Fruit fly (Drosophila melanogaster): Measurements from ENCODE around the gene Coq7.

The Coq7 gene

dm6 chrX:6805404-6805803, 34.4 kb downstream of the Coq7 start:
- TF ChIP-seq GATAd (GFP tag; optimal IDR thresholded peaks at IDR 0.05) (no peak), sv (GFP tag; optimal IDR thresholded peaks at IDR 0.05) (no peak), Sp1 (GFP tag; optimal IDR thresholded peaks at IDR 0.05) (no peak), Hr78 (GFP tag; optimal IDR thresholded peaks at IDR 0.05) (no peak), Abd-B (GFP tag; optimal IDR thresholded peaks at IDR 0.05) (no peak), dsf (GFP tag; optimal IDR thresholded peaks at IDR 0.05; ENCODE audit: borderline replicate concordance) (no peak), dmrt93B (GFP tag; optimal IDR thresholded peaks at IDR 0.05) (no peak), Rel (GFP tag; optimal IDR thresholded peaks at IDR 0.05) (no peak), Rel (tag; optimal IDR thresholded peaks at IDR 0.05) (peak; percentile 27), Hr83 (GFP tag; optimal IDR thresholded peaks at IDR 0.05; ENCODE audit: poor library complexity, severe bottlenecking) (no peak), OdsH (GFP tag; optimal IDR thresholded peaks at IDR 0.05) (no peak), woc (GFP tag; optimal IDR thresholded peaks at IDR 0.05) (no peak), rgr (GFP tag; optimal IDR thresholded peaks at IDR 0.05) (no peak), br (GFP tag; optimal IDR thresholded peaks at IDR 0.05) (no peak), brk (GFP tag; optimal IDR thresholded peaks at IDR 0.05) (no peak), CG9705 (GFP tag; optimal IDR thresholded peaks at IDR 0.05) (no peak), Dfd (GFP tag; optimal IDR thresholded peaks at IDR 0.05) (no peak), Mio (GFP tag; optimal IDR thresholded peaks at IDR 0.05) (no peak), Hnf4 (GFP tag; optimal IDR thresholded peaks at IDR 0.05) (no peak), ey (GFP tag; optimal IDR thresholded peaks at IDR 0.05) (no peak), dl (GFP tag; optimal IDR thresholded peaks at IDR 0.05; ENCODE audit: insufficient read depth in 1 of 2, partially characterized antibody in 2 of 2) (peak in 1 of 2 experiments; percentile 43), h (GFP tag; optimal IDR thresholded peaks at IDR 0.05) (no peak), Dif (GFP tag; optimal IDR thresholded peaks at IDR 0.05; ENCODE audit: partially characterized antibody) (peak; percentile 68), sage (GFP tag; optimal IDR thresholded peaks at IDR 0.05) (no peak), foxo (GFP tag; optimal IDR thresholded peaks at IDR 0.05) (no peak), usp (GFP tag; optimal IDR thresholded peaks at IDR 0.05) (no peak), lola (GFP tag; optimal IDR thresholded peaks at IDR 0.05) (no peak)

DNA sequence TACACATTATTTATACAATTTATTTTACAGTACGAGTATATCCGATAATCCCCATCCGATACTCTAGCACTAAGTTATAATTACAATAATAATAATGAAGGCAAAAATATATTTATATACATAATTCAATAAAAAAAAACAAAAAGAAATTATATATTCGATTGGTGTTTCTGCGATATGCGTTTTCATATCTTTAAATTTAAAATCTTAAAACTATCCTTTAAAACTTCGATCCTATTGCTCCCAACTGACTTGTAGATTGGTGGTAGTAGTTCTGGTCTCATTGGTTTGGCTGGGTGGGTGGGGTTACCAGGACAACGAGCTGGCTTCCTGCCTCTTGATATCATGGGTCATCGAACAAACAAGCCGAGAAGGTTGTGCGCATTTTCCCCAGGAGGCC, 42.7 kb downstream of the Coq7 start, which contains the start of gene iav:
iav (plus strand) TSS at position 301 of the 400 bp plus-strand sequence.
- TF ChIP-seq psq (GFP tag; optimal IDR thresholded peaks at IDR 0.05): no peak
- TF ChIP-seq h (GFP tag; optimal IDR thresholded peaks at IDR 0.05): no peak

DNA sequence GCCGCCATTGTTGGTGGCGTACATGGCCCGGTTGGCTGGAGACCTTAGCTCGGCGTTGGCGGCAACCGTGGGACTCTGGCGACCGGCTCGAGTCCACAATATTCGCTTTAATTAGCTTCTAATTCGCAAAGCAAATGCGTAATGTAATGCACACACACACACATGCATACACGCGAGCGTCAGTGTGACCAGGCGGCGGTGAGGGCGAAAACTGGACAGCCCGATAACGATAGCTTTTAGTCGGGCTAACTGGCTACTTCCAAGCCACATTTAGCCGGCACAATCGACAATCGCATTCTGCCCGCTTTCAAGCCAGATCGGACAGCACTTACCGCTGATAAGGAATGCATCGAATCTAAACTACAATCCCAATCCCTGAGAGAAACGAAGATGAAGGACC, 49.7 kb downstream of the Coq7 start, which contains the start of the genes Nf-YC and xit:
Nf-YC (minus strand) TSS at position 217 of the 400 bp plus-strand sequence.
xit (plus strand) TSS at position 314 of the 400 bp plus-strand sequence.
- no peak for TF ChIP-seq Dfd (GFP tag; optimal IDR thresholded peaks at IDR 0.05)
- TF ChIP-seq dl (GFP tag; optimal IDR thresholded peaks at IDR 0.05; ENCODE audit: insufficient read depth in 1 of 2, partially characterized antibody in 2 of 2): no peak
- no peak for TF ChIP-seq GATAd (GFP tag; optimal IDR thresholded peaks at IDR 0.05)
- peak; percentile 96 for TF ChIP-seq Myc (optimal IDR thresholded peaks at IDR 0.05)
- peak; percentile 19 for TF ChIP-seq HLH106 (tag; optimal IDR thresholded peaks at IDR 0.05)
- no peak for TF ChIP-seq dmrt93B (GFP tag; optimal IDR thresholded peaks at IDR 0.05)
- peak; percentile 97 for TF ChIP-seq Vsx2 (GFP tag; optimal IDR thresholded peaks at IDR 0.05; ENCODE audit: partially characterized antibody)
- TF ChIP-seq Sp1 (GFP tag; optimal IDR thresholded peaks at IDR 0.05): no peak
- TF ChIP-seq sv (GFP tag; optimal IDR thresholded peaks at IDR 0.05): no peak
- no peak for TF ChIP-seq CrebA (GFP tag; optimal IDR thresholded peaks at IDR 0.05; ENCODE audit: borderline replicate concordance)
